Fruit fly (Drosophila melanogaster) S2 (cell line): ENCODE results near the gene CG15043.

Source experiments
- CG8478 ChIP-seq: fragments of >200 bp; optimal IDR thresholded peaks from 2 replicates; lab custom pipeline; 2018
- CTCF ChIP-seq, 2 experiments: fragments of >200 bp; optimal IDR thresholded peaks; 2 replicates each; lab custom pipeline; 2018

DNA sequence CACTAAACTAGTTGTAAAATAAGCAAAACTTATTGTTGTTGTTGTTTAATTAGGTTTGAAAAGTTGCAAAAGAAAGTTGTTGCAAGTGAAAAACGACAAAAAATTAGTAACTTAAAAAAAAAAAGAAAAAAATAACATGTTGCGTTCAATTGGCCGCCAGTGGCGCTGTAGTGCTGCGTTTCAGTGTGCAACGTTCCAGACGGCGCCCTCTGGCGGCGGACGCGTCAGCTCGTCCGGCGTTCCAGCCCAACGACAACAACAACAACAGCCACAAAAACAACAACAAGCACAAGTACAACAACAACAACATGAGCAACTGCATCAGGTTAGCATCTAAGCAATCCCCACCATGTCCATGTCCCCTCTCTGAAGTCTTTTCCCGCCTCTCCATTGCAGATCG, 23.4 kb upstream of the CG15043 start:
- TF ChIP-seq CG8478, result no peak
- TF ChIP-seq CTCF (optimal IDR thresholded peaks at IDR 0.05; lab: Kevin White, UChicago), result peak; percentile 93 to 96
